Fruit fly (Drosophila melanogaster) whole organism: Measurements from ENCODE around the gene CG32052.

Experiments used
- psq ChIP-seq: fragments of >200 bp; optimal IDR thresholded peaks from 2 replicates; lab custom pipeline; 2017
- usp ChIP-seq: fragments of >200 bp; optimal IDR thresholded peaks from 2 replicates; lab custom pipeline; 2017; ENCODE audit warnings: missing biosample characterization, missing genetic modification characterization, mixed read lengths

DNA sequence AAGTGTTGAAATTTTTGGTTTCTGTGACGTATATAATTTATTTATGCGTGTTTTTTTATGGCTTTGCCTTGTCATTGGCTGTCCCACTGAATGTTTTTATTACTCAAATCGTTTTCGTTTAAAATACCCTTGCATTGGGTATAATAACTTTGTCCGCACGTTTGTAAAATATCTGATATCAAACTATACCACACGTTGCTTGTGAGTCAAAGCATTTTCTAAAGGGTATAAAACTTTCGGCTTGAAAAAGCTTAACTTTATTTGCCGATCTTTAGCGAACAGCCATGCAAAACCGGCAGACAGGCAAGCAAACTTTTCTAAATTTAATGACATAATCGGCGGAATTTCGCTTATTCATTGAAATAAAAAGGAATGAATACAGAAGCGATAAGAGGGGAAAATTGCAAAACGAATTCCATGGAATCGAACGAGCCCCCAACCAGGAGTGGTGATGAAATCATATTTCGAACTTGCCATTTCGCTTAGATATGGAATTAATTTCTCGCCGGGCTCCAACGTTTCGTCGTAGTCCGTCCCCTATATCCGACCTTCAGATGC, 60.7 kb downstream of the CG32052 start:
- TF ChIP-seq psq (lab: Kevin White, UChicago) = no peak
- TF ChIP-seq usp (GFP tag; lab: Kevin White, UChicago) = no peak
